Fruit fly (Drosophila melanogaster): Measurements from ENCODE around the gene CG31709.

Gene CG31709

DNA sequence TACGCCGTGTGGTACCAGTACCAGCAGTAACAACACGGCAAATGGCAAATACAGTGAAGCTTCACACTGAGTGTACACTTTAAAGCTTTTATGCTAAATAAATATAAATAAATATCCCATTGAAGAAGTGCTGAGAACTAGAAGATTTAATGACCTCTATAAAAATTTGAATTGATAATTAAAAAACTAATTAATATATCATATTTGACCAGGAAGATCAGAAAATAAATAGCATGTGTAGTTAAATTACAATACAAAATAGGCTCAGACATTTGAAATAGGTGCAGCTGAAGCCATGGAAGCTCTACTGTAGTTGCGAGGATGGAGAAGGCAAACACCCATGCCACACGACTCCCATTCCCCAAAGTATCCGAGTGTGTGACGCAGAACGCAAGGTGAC is 14.9 kb downstream of the CG31709 start:
- TF ChIP-seq noc (tag; optimal IDR thresholded peaks at IDR 0.05): peak; percentile 18

DNA sequence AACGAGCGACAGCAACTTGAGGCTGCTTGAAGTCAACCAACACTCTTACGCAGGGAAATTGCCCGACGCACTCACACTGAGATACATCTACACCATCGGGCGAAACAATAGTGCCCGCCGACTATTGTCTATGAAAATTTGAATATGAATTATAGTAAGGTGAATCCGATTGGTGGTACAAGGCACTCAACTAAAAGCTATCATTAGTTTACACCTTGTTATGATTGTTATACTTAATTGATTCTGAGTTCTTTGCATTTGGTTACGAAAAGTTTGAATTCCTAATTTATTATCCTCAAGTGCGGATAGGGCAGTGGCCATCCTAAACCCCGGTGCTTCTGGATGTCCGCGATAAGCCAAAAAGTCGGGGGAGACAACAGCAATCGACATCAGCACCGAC is 16.7 kb downstream of the CG31709 start:
- no peak for TF ChIP-seq noc (tag; optimal IDR thresholded peaks at IDR 0.05)

DNA sequence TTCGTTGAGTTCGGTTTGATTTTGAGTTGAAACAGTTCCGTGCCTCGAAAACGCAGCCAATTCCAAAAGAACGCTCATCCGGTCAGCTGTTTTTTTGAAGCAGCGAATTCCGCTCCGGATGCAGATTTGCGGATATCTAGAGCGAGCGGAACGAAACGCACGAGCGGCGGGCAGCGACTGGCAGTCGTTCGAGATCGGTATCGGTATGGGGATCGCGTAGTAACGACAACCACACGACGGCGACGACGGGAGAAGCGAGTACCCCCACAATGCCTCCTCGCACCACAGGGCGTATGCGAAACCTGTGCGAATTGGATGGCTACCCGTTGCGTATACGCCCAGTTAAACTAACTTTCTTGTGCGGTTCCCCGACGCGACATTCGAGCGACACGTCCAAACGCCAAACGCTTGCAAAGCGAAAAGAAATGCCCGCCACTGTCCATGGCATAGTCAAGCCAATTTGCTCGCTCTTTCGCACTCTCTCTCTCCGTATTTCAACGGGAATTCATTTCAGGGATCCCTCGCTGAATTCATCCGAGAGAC is 19.3 kb downstream of the CG31709 start:
- TF ChIP-seq noc (tag; optimal IDR thresholded peaks at IDR 0.05): no peak

DNA sequence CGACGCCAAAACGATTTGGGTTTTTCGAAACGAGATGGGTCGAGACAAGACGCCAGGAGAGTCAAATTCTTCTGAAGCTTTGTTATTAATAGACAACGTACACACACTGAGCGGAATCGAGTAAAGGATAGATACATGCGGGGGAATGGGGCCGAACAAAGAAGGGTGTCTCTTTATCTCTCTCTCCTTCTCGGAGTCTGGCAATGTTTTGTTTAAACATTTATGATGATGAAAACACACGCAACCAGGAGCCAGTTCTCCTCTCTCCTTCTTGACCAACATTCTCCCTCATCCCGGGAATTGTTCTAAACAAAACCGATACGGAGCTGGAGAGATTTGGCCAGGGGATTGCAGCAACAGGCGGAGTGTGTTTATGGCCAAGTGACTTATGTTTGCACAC is 21.6 kb downstream of the CG31709 start:
- no peak for TF ChIP-seq noc (tag; optimal IDR thresholded peaks at IDR 0.05)

DNA sequence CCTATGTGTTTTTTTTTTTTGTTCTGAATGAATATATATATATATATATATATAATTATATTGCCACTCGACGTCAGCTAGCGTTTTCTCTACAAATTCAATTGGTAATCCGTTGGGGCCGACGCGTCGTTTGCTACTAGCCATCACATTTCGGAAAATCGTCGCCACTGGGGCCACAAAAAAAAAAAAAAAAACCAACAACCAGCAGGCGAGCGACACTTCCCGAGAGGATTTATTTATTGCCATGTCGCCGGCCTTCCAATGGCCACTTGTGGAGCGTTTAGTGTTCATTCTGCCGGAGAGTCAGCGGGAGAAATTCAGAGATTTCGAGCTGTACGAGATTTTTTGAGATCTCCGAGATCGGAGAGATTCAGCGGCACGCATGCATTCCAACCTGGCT is 28.6 kb downstream of the CG31709 start:
- TF ChIP-seq noc (tag; optimal IDR thresholded peaks at IDR 0.05): no peak

DNA sequence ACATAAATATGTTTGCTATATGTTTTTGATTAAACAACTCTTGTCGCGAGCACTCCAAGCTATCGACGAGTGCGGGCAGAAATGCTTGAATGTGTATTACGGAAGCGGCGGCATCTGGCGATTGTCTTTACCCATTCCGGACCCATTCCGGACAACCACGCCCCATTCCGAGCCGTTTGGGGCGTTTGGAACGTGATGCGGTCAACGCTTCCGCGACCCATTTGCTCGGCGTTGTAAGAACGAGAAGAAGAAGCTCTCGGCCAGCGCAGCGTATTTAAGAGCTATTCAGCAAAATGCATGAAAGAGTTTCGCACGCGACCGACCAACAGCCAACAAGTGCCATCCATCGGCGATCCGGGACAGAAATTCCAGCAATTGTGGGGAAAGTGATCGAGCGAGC is 33.9 kb downstream of the CG31709 start, which contains the start of gene CG13114:
TSS of gene CG13114 (plus strand) at position 301 of the 400 bp plus-strand sequence.
- no peak for TF ChIP-seq noc (tag; optimal IDR thresholded peaks at IDR 0.05)

DNA sequence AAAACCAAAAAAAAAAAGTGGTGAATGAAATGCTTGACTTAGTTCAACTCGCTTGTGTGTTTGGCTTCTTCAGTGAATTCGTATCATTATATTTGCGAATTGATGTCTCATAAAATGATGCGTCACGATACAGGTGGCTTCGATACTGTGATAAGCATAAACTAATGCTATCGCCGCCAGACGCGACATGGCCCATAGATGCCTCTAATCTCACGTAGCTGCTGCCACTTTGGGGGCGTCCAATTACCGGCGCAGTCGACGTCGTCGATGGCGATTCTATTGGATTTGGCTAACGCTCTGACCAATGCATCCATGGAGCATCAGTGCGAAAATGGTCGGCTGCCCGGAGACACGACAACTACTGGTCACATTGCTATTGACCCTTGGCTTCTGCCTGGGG is 35.6 kb downstream of the CG31709 start, which contains the start of gene CG13113:
TSS of gene CG13113 (plus strand) at position 301 of the 400 bp plus-strand sequence.
- no peak for TF ChIP-seq noc (tag; optimal IDR thresholded peaks at IDR 0.05)

DNA sequence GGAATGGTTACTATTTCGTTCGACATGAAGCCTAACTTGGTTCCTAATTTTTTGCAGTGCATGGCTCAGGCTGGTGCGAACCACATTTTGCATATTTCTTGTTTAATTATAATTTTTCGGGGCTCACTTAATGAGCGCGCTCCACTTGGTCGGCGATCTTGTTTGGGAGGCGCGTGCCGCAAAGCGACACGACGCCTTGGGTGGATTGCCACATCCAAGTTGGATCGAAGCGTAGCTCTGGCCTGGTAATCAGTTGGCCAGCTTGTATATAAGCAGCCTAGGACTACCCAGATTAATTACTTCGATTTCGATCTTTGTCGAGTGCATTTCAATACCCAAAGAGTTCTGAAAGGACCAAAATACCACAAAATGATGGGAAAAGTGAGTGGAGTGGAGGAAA is 36.9 kb downstream of the CG31709 start, which contains the start of gene Cpr30B:
TSS of gene Cpr30B (plus strand) at position 301 of the 400 bp plus-strand sequence.
- no peak for TF ChIP-seq noc (tag; optimal IDR thresholded peaks at IDR 0.05)

DNA sequence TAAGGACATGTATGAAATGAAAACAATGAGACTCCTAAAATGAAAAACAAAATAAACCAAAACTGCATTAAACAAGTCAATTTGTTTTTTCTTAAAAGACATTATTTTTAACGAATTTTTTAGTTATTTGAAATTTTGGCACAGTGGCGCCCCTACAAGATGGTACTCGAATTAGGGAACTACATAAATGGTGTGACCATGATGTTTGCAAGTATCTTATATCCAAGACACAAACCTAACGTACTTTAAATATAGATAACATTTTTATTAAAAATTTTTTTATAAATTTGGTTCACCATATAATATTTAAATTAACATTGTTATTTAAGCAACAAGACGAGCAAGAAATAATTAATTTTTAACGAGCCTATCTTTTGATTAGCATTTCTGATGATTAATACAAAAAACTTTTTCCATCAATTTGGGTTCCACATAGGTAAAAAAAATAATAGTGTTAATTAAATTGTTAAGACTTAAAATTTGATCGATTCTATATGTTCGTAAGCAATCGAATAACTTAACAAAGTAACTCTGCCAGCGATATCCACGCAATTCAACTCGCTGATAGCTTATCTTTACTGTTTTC is 39.4 kb downstream of the CG31709 start, which contains the start of gene CG17855:
TSS of gene CG17855 (plus strand) at position 536 of the 586 bp plus-strand sequence.
- no peak for TF ChIP-seq noc (tag; optimal IDR thresholded peaks at IDR 0.05)

DNA sequence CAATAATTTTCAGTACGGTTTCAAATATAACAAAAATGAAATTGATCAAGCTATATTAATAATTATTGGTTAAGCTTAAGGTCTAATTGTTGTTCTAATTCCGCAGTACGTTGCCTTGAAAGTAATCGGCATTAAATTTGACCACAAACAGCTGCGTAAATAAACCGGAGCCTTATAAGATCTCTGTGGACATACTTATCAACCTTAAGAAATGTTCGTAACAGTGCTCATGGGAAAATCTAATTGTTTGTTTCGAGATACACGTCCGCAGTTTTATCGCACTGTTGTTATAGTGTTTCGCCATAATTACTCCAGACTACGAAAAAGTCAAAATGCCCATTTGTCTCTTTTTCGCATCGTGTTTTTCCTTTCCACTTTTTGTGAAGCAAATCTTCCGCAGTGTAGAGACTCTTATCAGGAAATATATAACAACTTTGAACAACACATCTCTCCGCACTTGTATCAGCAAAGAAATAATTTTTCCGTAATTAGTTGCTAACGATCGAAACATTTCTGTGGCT is 49.5 kb downstream of the CG31709 start:
- TF ChIP-seq noc (tag; optimal IDR thresholded peaks at IDR 0.05): peak; percentile 56

DNA sequence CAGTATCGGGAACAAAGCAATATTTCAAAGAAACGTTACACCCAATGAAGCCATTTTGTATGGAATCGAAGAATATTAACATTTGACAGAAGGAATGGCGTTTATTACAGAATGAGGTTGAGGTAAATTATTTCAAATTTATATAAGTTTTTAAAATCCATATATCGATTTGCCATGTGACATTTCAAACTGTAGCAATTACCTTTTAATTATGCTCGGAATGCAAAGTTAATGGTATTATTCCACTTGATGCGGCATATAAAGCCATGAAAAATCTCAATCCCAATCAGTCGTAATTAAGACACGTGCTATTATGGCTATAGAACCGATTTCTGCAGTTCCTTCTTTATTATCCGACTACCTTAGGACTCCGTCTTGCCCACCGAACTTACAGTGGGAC is 51.2 kb downstream of the CG31709 start, which contains the start of gene CG31883:
TSS of gene CG31883 (plus strand) at position 301 of the 400 bp plus-strand sequence.
- no peak for TF ChIP-seq noc (tag; optimal IDR thresholded peaks at IDR 0.05)

Data from whole organism, larva.